Fruit fly (Drosophila melanogaster) whole organism, embryonic: Measurements from ENCODE around the gene GlnRS.

Experiments used
- Abd-B ChIP-seq: fragments of 200-800 bp; sonication (Bioruptor generic); optimal IDR thresholded peaks from 2 replicates; lab custom pipeline; 2018; ENCODE audit warnings: missing biosample characterization, mild to moderate bottlenecking, missing genetic modification characterization, moderate library complexity
- BEAF-32 ChIP-seq: fragments of 200-800 bp; sonication (Bioruptor generic); optimal IDR thresholded peaks from 3 replicates; lab custom pipeline; 2017; ENCODE audit warnings: missing biosample characterization, missing genetic modification characterization, mild to moderate bottlenecking, moderate library complexity, missing genetic modification reagents
- BtbVII ChIP-seq: fragments of 200-800 bp; sonication (Bioruptor generic); optimal IDR thresholded peaks from 3 replicates; lab custom pipeline; 2017; ENCODE audit warnings: missing biosample characterization, mild to moderate bottlenecking, missing genetic modification characterization
- CG10267 ChIP-seq: fragments of 200-800 bp; sonication (Bioruptor generic); optimal IDR thresholded peaks from 2 replicates; lab custom pipeline; 2018; ENCODE audit warnings: missing biosample characterization, mild to moderate bottlenecking, missing genetic modification characterization, moderate library complexity
- CG12659 ChIP-seq: fragments of 200-800 bp; sonication (Bioruptor generic); optimal IDR thresholded peaks from 3 replicates; lab custom pipeline; 2017; ENCODE audit warnings: mild to moderate bottlenecking, missing biosample characterization, missing genetic modification reagents, missing genetic modification characterization
- CG14441 ChIP-seq: fragments of 200-800 bp; sonication (Bioruptor generic); IDR thresholded peaks from 2 replicates; pipeline ENCODE4 v1.3.6; 2022; ENCODE audit warnings: missing biosample characterization, missing genetic modification characterization
- CG14860 ChIP-seq: fragments of 200-800 bp; sonication (Bioruptor generic); IDR thresholded peaks from 3 replicates; pipeline ENCODE4 v1.3.6; 2022; ENCODE audit warnings: missing biosample characterization, missing genetic modification characterization; ENCODE audit not compliant: partially characterized antibody
- CG15601 ChIP-seq: fragments of 200-800 bp; sonication (Bioruptor generic); optimal IDR thresholded peaks from 3 replicates; lab custom pipeline; 2019; ENCODE audit warnings: missing biosample characterization, mild to moderate bottlenecking, missing genetic modification characterization, moderate library complexity
- CG1647 ChIP-seq: fragments of 200-800 bp; sonication (Bioruptor generic); optimal IDR thresholded peaks from 3 replicates; lab custom pipeline; 2016; ENCODE audit warnings: missing biosample characterization, missing genetic modification characterization
- CG16779 ChIP-seq: fragments of 200-800 bp; sonication (Bioruptor generic); IDR thresholded peaks from 2 replicates; pipeline ENCODE4 v1.3.6; 2022; ENCODE audit warnings: missing biosample characterization, missing genetic modification characterization
- CG17912 ChIP-seq: fragments of 200-800 bp; sonication (Bioruptor generic); optimal IDR thresholded peaks from 2 replicates; lab custom pipeline; 2018; ENCODE audit warnings: missing biosample characterization, mild to moderate bottlenecking, missing genetic modification characterization
- CG1832 ChIP-seq: fragments of 200-800 bp; sonication (Bioruptor generic); optimal IDR thresholded peaks from 2 replicates; lab custom pipeline; 2017; ENCODE audit warnings: missing biosample characterization, mild to moderate bottlenecking, missing genetic modification characterization, inconsistent platforms
- CG2202 ChIP-seq: fragments of 200-800 bp; sonication (Bioruptor generic); optimal IDR thresholded peaks from 2 replicates; lab custom pipeline; 2018; ENCODE audit warnings: missing biosample characterization, mild to moderate bottlenecking, missing genetic modification characterization
- CG2712 ChIP-seq: fragments of 200-800 bp; optimal IDR thresholded peaks from 3 replicates; lab custom pipeline; 2019; ENCODE audit warnings: missing biosample characterization, mild to moderate bottlenecking, missing genetic modification characterization, moderate library complexity
- CG30403 ChIP-seq: fragments of 200-800 bp; sonication (Bioruptor generic); optimal IDR thresholded peaks from 3 replicates; lab custom pipeline; 2016; ENCODE audit warnings: missing biosample characterization, missing genetic modification characterization
- CG32532 ChIP-seq: fragments of 200-800 bp; sonication (Bioruptor generic); IDR thresholded peaks from 2 replicates; pipeline ENCODE4 v1.3.6; 2022; ENCODE audit warnings: missing biosample characterization, missing genetic modification characterization
- CG34376 ChIP-seq: fragments of 200-800 bp; sonication (Bioruptor generic); optimal IDR thresholded peaks from 2 replicates; lab custom pipeline; 2018; ENCODE audit warnings: missing biosample characterization, mild to moderate bottlenecking, missing genetic modification characterization
- CG3995 ChIP-seq: fragments of 200-800 bp; sonication (Bioruptor generic); optimal IDR thresholded peaks from 3 replicates; lab custom pipeline; 2016; ENCODE audit warnings: missing biosample characterization, missing genetic modification characterization
- CG6765 ChIP-seq: fragments of 200-800 bp; sonication (Bioruptor generic); optimal IDR thresholded peaks from 3 replicates; lab custom pipeline; 2017; ENCODE audit warnings: missing biosample characterization, mild to moderate bottlenecking, missing genetic modification characterization
- CG7745 ChIP-seq: fragments of 200-800 bp; sonication (Bioruptor generic); optimal IDR thresholded peaks from 2 replicates; lab custom pipeline; 2018; ENCODE audit warnings: missing biosample characterization, mild to moderate bottlenecking, missing genetic modification characterization, moderate library complexity
- CG7928 ChIP-seq: fragments of 200-800 bp; sonication (Bioruptor generic); optimal IDR thresholded peaks from 2 replicates; lab custom pipeline; 2017; ENCODE audit warnings: missing biosample characterization, mild to moderate bottlenecking, missing genetic modification characterization
- CG8281 ChIP-seq: fragments of 200-800 bp; sonication (Bioruptor generic); optimal IDR thresholded peaks from 2 replicates; lab custom pipeline; 2018; ENCODE audit warnings: missing biosample characterization, mild to moderate bottlenecking, missing genetic modification characterization, moderate library complexity
- HLH54F ChIP-seq: fragments of 200-800 bp; sonication (Bioruptor generic); optimal IDR thresholded peaks from 3 replicates; lab custom pipeline; 2016; ENCODE audit warnings: missing biosample characterization, missing genetic modification characterization
- Hmx ChIP-seq: fragments of 200-800 bp; sonication (Bioruptor generic); optimal IDR thresholded peaks from 2 replicates; lab custom pipeline; 2016; ENCODE audit warnings: missing biosample characterization, missing genetic modification characterization
- Med ChIP-seq: fragments of 200-800 bp; sonication (Bioruptor generic); peaks from one replicate; lab custom pipeline; 2016; ENCODE audit warnings: missing biosample characterization, missing genetic modification characterization, mild to moderate bottlenecking, inconsistent platforms, moderate library complexity
- Opbp ChIP-seq: fragments of 200-800 bp; sonication (Bioruptor generic); IDR thresholded peaks from 3 replicates; pipeline ENCODE4 v1.3.6; 2022; ENCODE audit warnings: missing biosample characterization, missing genetic modification characterization; ENCODE audit not compliant: partially characterized antibody
- Sox102F ChIP-seq: fragments of 200-800 bp; sonication (Bioruptor generic); optimal IDR thresholded peaks from 2 replicates; lab custom pipeline; 2018; ENCODE audit warnings: missing biosample characterization, mild to moderate bottlenecking, missing genetic modification characterization, moderate library complexity
- Sry-δ ChIP-seq: fragments of 200-800 bp; sonication (Bioruptor generic); optimal IDR thresholded peaks from 2 replicates; lab custom pipeline; 2016; ENCODE audit warnings: missing biosample characterization, missing genetic modification characterization
- cg ChIP-seq: fragments of 200-800 bp; sonication (Bioruptor generic); optimal IDR thresholded peaks from 3 replicates; lab custom pipeline; 2019; ENCODE audit warnings: missing biosample characterization, mild to moderate bottlenecking, missing genetic modification characterization, moderate library complexity
- chinmo ChIP-seq: fragments of 200-800 bp; sonication (Bioruptor generic); IDR thresholded peaks from 4 replicates; pipeline ENCODE4 v1.3.6; 2022; ENCODE audit warnings: missing biosample characterization, missing genetic modification characterization; ENCODE audit not compliant: partially characterized antibody
- corto ChIP-seq: fragments of 200-800 bp; sonication (Bioruptor generic); optimal IDR thresholded peaks from 2 replicates; lab custom pipeline; 2016; ENCODE audit warnings: missing biosample characterization, mild to moderate bottlenecking, missing genetic modification characterization, moderate library complexity
- crol ChIP-seq: fragments of 200-800 bp; sonication (Bioruptor generic); IDR thresholded peaks from 2 replicates; pipeline ENCODE4 v1.3.6; 2022; ENCODE audit warnings: missing biosample characterization, missing genetic modification characterization
- dan ChIP-seq: fragments of 200-800 bp; sonication (Bioruptor generic); IDR thresholded peaks from 2 replicates; pipeline ENCODE4 v1.3.6; 2022; ENCODE audit warnings: missing biosample characterization, missing genetic modification characterization
- disco-r ChIP-seq: fragments of 200-800 bp; sonication (Bioruptor generic); optimal IDR thresholded peaks from 2 replicates; lab custom pipeline; 2016; ENCODE audit warnings: missing biosample characterization, missing genetic modification characterization
- gem ChIP-seq: fragments of 200-800 bp; sonication (Bioruptor generic); optimal IDR thresholded peaks from 2 replicates; lab custom pipeline; 2019; ENCODE audit warnings: missing biosample characterization, mild to moderate bottlenecking, missing genetic modification characterization, moderate library complexity
- gfzf ChIP-seq: fragments of 200-800 bp; sonication (Bioruptor generic); optimal IDR thresholded peaks from 2 replicates; lab custom pipeline; 2016; ENCODE audit warnings: missing biosample characterization, mild to moderate bottlenecking, missing genetic modification characterization, moderate library complexity
- hb ChIP-seq: fragments of 200-800 bp; sonication (Bioruptor generic); IDR thresholded peaks from 3 replicates; pipeline ENCODE4 v1.3.6; 2022; ENCODE audit warnings: missing biosample characterization, missing genetic modification characterization; ENCODE audit not compliant: partially characterized antibody
- kay ChIP-seq: fragments of 200-800 bp; sonication (Bioruptor generic); optimal IDR thresholded peaks from 2 replicates; lab custom pipeline; 2016; ENCODE audit warnings: missing biosample characterization, missing genetic modification characterization
- slp2 ChIP-seq: fragments of 200-800 bp; sonication (Bioruptor generic); optimal IDR thresholded peaks from 2 replicates; lab custom pipeline; 2016; ENCODE audit warnings: missing biosample characterization, missing genetic modification characterization
- sna ChIP-seq: fragments of 200-800 bp; sonication (Bioruptor generic); IDR thresholded peaks from 2 replicates; pipeline ENCODE4 v1.3.6; 2022; ENCODE audit warnings: missing biosample characterization, missing genetic modification characterization; ENCODE audit not compliant: partially characterized antibody
- sob ChIP-seq: fragments of 200-800 bp; sonication (Bioruptor generic); IDR thresholded peaks from 2 replicates; pipeline ENCODE4 v1.3.6; 2022; ENCODE audit warnings: missing biosample characterization, missing genetic modification characterization
- sqz ChIP-seq: fragments of 200-800 bp; sonication (Bioruptor generic); optimal IDR thresholded peaks from 3 replicates; lab custom pipeline; 2018; ENCODE audit warnings: missing biosample characterization, mild to moderate bottlenecking, missing genetic modification characterization
- tna ChIP-seq: fragments of 200-800 bp; sonication (Bioruptor generic); IDR thresholded peaks from 2 replicates; pipeline ENCODE4 v1.3.6; 2022; ENCODE audit warnings: missing biosample characterization, missing genetic modification characterization; ENCODE audit not compliant: partially characterized antibody
- trem ChIP-seq: fragments of 200-800 bp; optimal IDR thresholded peaks from 3 replicates; lab custom pipeline; 2019; ENCODE audit warnings: missing biosample characterization, mild to moderate bottlenecking, missing genetic modification characterization, moderate library complexity
- tx ChIP-seq: fragments of 200-800 bp; sonication (Bioruptor generic); optimal IDR thresholded peaks from 2 replicates; lab custom pipeline; 2016; ENCODE audit warnings: missing biosample characterization, missing genetic modification characterization
- vfl ChIP-seq: fragments of 200-800 bp; sonication (Bioruptor generic); optimal IDR thresholded peaks from 2 replicates; lab custom pipeline; 2016; ENCODE audit warnings: missing biosample characterization, missing genetic modification characterization
- zen ChIP-seq: fragments of 200-800 bp; sonication (Bioruptor generic); optimal IDR thresholded peaks from 3 replicates; lab custom pipeline; 2018; ENCODE audit warnings: missing biosample characterization, mild to moderate bottlenecking, missing genetic modification characterization, moderate library complexity

The GlnRS gene

DNA sequence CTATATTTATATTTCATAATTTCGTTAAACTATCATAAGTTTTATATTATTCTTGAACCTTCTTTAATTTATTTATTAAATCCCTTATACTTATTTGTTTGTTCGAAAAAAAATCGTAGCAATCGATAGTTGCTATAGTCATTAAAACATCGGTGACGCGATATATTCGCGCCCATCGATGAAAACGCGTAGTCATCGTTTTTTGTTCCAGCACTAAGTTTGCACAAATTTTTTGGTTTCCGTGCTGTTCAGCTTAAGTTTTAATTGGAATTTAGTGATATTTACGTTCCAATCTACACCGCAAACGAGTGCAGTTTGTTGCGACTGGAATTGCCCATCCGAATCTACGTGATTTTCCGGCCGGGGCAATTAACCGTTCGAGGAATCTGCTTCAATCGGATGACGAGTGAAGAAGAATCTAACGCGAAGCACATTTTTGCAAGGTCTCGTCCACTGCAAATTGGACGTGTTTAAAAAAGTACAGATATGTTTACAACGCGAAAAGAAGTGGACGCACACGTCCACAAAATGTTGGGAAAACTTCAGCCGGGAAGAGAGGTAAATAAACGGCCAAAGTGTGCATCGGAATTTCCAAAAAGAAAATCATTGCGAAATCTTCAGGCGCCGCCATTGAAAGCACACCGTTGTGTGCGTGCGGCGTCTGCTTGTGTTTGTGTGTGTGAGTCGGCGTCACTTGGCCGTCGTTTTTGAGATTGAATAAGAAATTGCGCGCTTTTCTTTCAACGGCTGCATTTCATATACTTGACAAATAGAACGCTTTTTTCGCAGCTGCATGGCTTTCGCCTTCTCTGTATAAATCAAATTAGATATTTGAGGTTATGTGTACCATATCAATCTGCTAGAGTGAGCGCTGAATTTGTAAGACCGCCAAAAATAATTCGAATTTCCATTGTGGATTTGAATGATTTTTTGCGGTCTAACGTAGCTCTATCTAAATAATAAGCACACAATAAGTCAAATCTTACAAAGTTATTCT lies 16.1 kb downstream of the GlnRS start, which contains the start of gene Nup358 (continued):
- TF ChIP-seq CG7928 (GFP tag; lab: Kevin White, UChicago) (peak; percentile 8), vfl (GFP tag; lab: Kevin White, UChicago) (no peak), tx (GFP tag; lab: Kevin White, UChicago) (no peak), CG12659 (GFP tag; lab: Kevin White, UChicago) (peak; percentile 46), Abd-B (GFP tag; lab: Kevin White, UChicago) (peak; percentile 14), sqz (GFP tag; lab: Kevin White, UChicago) (peak; percentile 80), CG7745 (tag; lab: Kevin White, UChicago) (no peak), Sox102F (GFP tag; lab: Kevin White, UChicago) (no peak), HLH54F (GFP tag; lab: Kevin White, UChicago) (no peak), kay (no peak), CG1647 (no peak), CG16779 (GFP tag; lab: Robert Waterston, UW) (no peak), Sry-δ (GFP tag; lab: Kevin White, UChicago) (peak; percentile 91), sna (peak; percentile 90), CG14441 (GFP tag; lab: Robert Waterston, UW) (no peak), CG1832 (GFP tag; lab: Kevin White, UChicago) (no peak), corto (peak; percentile 16), CG32532 (GFP tag; lab: Robert Waterston, UW) (peak; percentile 21; the same call in 1 of the 2 replicates), zen (tag; lab: Kevin White, UChicago) (peak; percentile 4), gfzf (peak; percentile 25), CG3995 (GFP tag; lab: Kevin White, UChicago) (peak; percentile 53), crol (GFP tag; lab: Robert Waterston, UW) (no peak), CG6765 (GFP tag; lab: Kevin White, UChicago) (no peak), chinmo (GFP tag; lab: Robert Waterston, UW) (peak; percentile 98), BtbVII (GFP tag; lab: Kevin White, UChicago) (no peak), CG30403 (GFP tag; lab: Kevin White, UChicago) (peak; percentile 20), Opbp (GFP tag; lab: Robert Waterston, UW) (peak; percentile 99), CG14860 (peak; percentile 98), gem (tag; lab: Kevin White, UChicago) (no peak), Hmx (no peak), slp2 (GFP tag; lab: Kevin White, UChicago) (no peak), trem (tag; lab: Kevin White, UChicago) (peak; percentile 64), CG2202 (no peak), sob (GFP tag; lab: Robert Waterston, UW) (no peak), CG17912 (GFP tag; lab: Kevin White, UChicago) (no peak), disco-r (no peak), dan (no peak), tna (peak; percentile 98), cg (GFP tag; lab: Kevin White, UChicago) (peak; percentile 85), BEAF-32 (peak; percentile 95), hb (GFP tag; lab: Robert Waterston, UW) (peak; percentile 99), CG10267 (tag; lab: Kevin White, UChicago) (peak; percentile 61), CG15601 (tag; lab: Kevin White, UChicago) (peak; percentile 37), CG34376 (peak; percentile 30), Med (GFP tag; lab: Kevin White, UChicago) (peak; percentile 72), CG2712 (tag; lab: Kevin White, UChicago) (peak; percentile 48), CG8281 (tag; lab: Kevin White, UChicago) (no peak)
